Worm (Caenorhabditis elegans) whole organism, midembryonic: ENCODE measurements around the gene panl-3.

Source experiments
- T22C8.4 ChIP-seq: fragments of 200-800 bp; sonication (Bioruptor generic); IDR thresholded peaks from 2 replicates; pipeline ENCODE4 v1.3.6; 2022; ENCODE audit warnings: missing genetic modification characterization, missing compliant biosample characterization
- cog-1 ChIP-seq: sonication (generic microtip); optimal IDR thresholded peaks from 2 replicates; lab custom pipeline; 2016; ENCODE audit warnings: missing genetic modification characterization, missing compliant biosample characterization
- flt-1 ChIP-seq: fragments of 200-800 bp; sonication (Bioruptor generic); IDR thresholded peaks from 2 replicates; pipeline ENCODE4 v1.3.6; 2022; ENCODE audit warnings: missing genetic modification characterization, missing compliant biosample characterization
- klf-2 ChIP-seq: fragments of 200-800 bp; sonication (Bioruptor generic); conservative IDR thresholded peaks from 2 replicates; pipeline ENCODE4 v1.3.6; 2022; ENCODE audit warnings: missing genetic modification reagents, missing genetic modification characterization, missing compliant biosample characterization
- med-1 ChIP-seq: sonication (generic microtip); optimal IDR thresholded peaks from 2 replicates; lab custom pipeline; 2017; ENCODE audit warnings: missing genetic modification characterization, mild to moderate bottlenecking, missing compliant biosample characterization, antibody characterized with exemption, missing genetic modification reagents; ENCODE audit not compliant: insufficient read depth
- ref-1 ChIP-seq: fragments of 200-800 bp; sonication (Bioruptor generic); conservative IDR thresholded peaks from 2 replicates; pipeline ENCODE4 v1.3.6; 2022; ENCODE audit warnings: missing genetic modification reagents, missing genetic modification characterization, missing compliant biosample characterization
- tab-1 ChIP-seq: fragments of 200-800 bp; sonication (Bioruptor generic); IDR thresholded peaks from 2 replicates; pipeline ENCODE4 v1.3.6; 2022; ENCODE audit warnings: missing genetic modification characterization, missing compliant biosample characterization
- ztf-23 ChIP-seq: fragments of 200-800 bp; sonication (Bioruptor generic); IDR thresholded peaks from 2 replicates; pipeline ENCODE4 v1.3.6; 2022; ENCODE audit warnings: missing genetic modification reagents, missing genetic modification characterization, missing compliant biosample characterization
- ztf-29 ChIP-seq: fragments of 200-800 bp; sonication (Bioruptor generic); IDR thresholded peaks from 2 replicates; pipeline ENCODE4 v1.3.6; 2022; ENCODE audit warnings: missing genetic modification reagents, missing genetic modification characterization, missing compliant biosample characterization

The panl-3 gene

ce11 chrIII:9818763-9819162, at the start of gene panl-3:
panl-3 (plus strand) TSS chrIII:9819056.
- no peak for TF ChIP-seq cog-1
- TF ChIP-seq T22C8.4 (GFP tag; lab: Robert Waterston, UW): no peak
- TF ChIP-seq ztf-23 (GFP tag; lab: Robert Waterston, UW): peak; percentile 70; the same call in 1 of the 2 replicates

DNA sequence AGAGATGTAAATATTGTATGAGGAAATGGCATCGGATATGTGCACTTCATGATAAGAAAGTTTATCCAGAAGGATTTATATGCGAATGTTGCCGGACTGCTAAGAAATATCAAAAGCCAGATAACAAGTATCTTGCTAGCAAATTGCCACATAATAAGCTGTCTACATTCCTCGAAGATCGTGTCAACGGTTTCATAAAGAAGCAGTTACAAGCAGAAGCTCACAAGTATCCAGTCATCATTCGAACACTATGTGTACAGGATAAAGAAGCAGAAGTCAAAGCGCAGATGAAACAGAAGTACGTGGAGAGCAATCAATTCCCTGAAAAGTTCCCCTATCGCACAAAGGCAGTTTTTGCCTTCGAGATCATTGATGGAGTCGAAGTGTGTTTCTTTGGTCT, 48.3 kb upstream of the panl-3 start:
- no peak for TF ChIP-seq klf-2 (GFP tag; lab: Robert Waterston, UW)
- TF ChIP-seq cog-1: no peak
- TF ChIP-seq flt-1 (GFP tag; lab: Robert Waterston, UW): no peak
- no peak for TF ChIP-seq ref-1
- no peak for TF ChIP-seq med-1 (GFP tag; lab: Kevin White, UChicago)

ce11 chrIII:9772394-9772793, 46.5 kb upstream of the panl-3 start:
- no peak for TF ChIP-seq tab-1 (GFP tag; lab: Robert Waterston, UW)
- no peak for TF ChIP-seq cog-1
- no peak for TF ChIP-seq ztf-23 (GFP tag; lab: Robert Waterston, UW)
- TF ChIP-seq T22C8.4 (GFP tag; lab: Robert Waterston, UW): no peak
- TF ChIP-seq flt-1 (GFP tag; lab: Robert Waterston, UW): no peak
- TF ChIP-seq ztf-29: no peak
- no peak for TF ChIP-seq med-1 (GFP tag; lab: Kevin White, UChicago)
- TF ChIP-seq ref-1: no peak
- TF ChIP-seq klf-2 (GFP tag; lab: Robert Waterston, UW): no peak

DNA sequence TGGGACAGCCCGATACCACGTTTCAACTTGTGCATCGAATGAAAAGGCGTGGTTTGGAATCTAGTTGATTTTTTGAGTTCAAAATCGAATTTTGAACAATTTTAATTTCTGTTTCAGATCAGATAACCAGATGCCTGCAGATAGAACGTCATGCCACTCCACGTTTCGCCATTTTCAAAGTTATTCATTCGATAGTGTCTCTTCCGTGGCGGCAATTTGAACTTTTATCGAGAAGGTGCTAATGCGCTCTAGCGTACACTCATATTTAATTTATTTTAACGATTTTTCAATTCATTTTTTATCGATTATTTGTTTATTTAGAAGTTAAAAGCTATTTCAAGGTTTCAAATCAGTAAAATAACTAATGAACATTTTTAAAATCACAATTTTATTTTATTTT, 42.9 kb upstream of the panl-3 start:
- TF ChIP-seq med-1 (GFP tag; lab: Kevin White, UChicago) (no peak), tab-1 (GFP tag; lab: Robert Waterston, UW) (no peak), ztf-23 (GFP tag; lab: Robert Waterston, UW) (no peak), ref-1 (no peak), klf-2 (GFP tag; lab: Robert Waterston, UW) (no peak), cog-1 (no peak), T22C8.4 (GFP tag; lab: Robert Waterston, UW) (no peak), ztf-29 (no peak), flt-1 (GFP tag; lab: Robert Waterston, UW) (no peak)

- TF ChIP-seq med-1 (GFP tag; lab: Kevin White, UChicago): no peak
- TF ChIP-seq flt-1 (GFP tag; lab: Robert Waterston, UW): 0 out of 2 replicates have a peak, but pooled peaks have one; percentile 39
Measured at ce11 chrIII:9776323-9776722, 42.5 kb upstream of the panl-3 start, which contains the start of gene usp-46. usp-46 (plus strand) TSS chrIII:9776623.

DNA sequence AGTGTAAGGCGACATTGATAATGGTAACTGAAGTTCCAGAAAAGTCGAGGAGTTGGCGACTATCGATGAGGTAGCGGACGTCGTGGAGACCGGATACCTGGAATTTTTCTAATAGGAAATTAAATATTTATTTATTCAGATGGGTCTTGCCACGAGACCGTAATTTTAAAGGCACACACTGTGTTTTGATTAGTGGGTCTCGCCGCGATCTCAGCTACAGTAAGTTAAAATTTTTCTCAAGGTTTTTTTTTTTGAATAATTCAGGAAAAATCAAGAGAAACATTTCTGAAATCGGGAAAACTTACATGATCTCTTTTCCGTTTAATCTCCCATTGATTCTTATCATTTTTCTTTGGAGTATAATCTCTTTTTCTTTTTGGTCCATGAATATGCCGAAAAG, 39.8 kb upstream of the panl-3 start:
- TF ChIP-seq T22C8.4 (GFP tag; lab: Robert Waterston, UW) (no peak), ztf-23 (GFP tag; lab: Robert Waterston, UW) (no peak), cog-1 (no peak), med-1 (GFP tag; lab: Kevin White, UChicago) (no peak), klf-2 (GFP tag; lab: Robert Waterston, UW) (no peak), ztf-29 (no peak), tab-1 (GFP tag; lab: Robert Waterston, UW) (no peak), ref-1 (no peak), flt-1 (GFP tag; lab: Robert Waterston, UW) (no peak)

ce11 chrIII:9780254-9780653, 38.6 kb upstream of the panl-3 start, which contains the start of gene sqv-3:
sqv-3 (minus strand) TSS chrIII:9780354.
- no peak for TF ChIP-seq klf-2 (GFP tag; lab: Robert Waterston, UW)
- TF ChIP-seq ref-1: no peak
- no peak for TF ChIP-seq tab-1 (GFP tag; lab: Robert Waterston, UW)
- no peak for TF ChIP-seq T22C8.4 (GFP tag; lab: Robert Waterston, UW)
- no peak for TF ChIP-seq ztf-29
- TF ChIP-seq ztf-23 (GFP tag; lab: Robert Waterston, UW): no peak
- TF ChIP-seq cog-1: no peak
- no peak for TF ChIP-seq flt-1 (GFP tag; lab: Robert Waterston, UW)
- no peak for TF ChIP-seq med-1 (GFP tag; lab: Kevin White, UChicago)

ce11 chrIII:9780665-9781304, 38.1 kb upstream of the panl-3 start, which contains the start of gene vha-1:
vha-1 (plus strand) TSS chrIII:9781254.
- TF ChIP-seq ref-1: no peak
- no peak for TF ChIP-seq ztf-29
- no peak for TF ChIP-seq T22C8.4 (GFP tag; lab: Robert Waterston, UW)
- no peak for TF ChIP-seq tab-1 (GFP tag; lab: Robert Waterston, UW)
- no peak for TF ChIP-seq med-1 (GFP tag; lab: Kevin White, UChicago)
- 0 out of 2 replicates have a peak, but pooled peaks have one; percentile 53 for TF ChIP-seq ztf-23 (GFP tag; lab: Robert Waterston, UW)
- no peak; the same call in 1 of the 2 replicates for TF ChIP-seq flt-1 (GFP tag; lab: Robert Waterston, UW)
- TF ChIP-seq klf-2 (GFP tag; lab: Robert Waterston, UW): no peak
- TF ChIP-seq cog-1: peak; percentile 53

ce11 chrIII:9782011-9782436, 36.8 kb upstream of the panl-3 start, which contains the start of gene vha-2:
vha-2 (plus strand) TSS chrIII:9782164.
- no peak for TF ChIP-seq ref-1
- no peak for TF ChIP-seq T22C8.4 (GFP tag; lab: Robert Waterston, UW)
- no peak for TF ChIP-seq med-1 (GFP tag; lab: Kevin White, UChicago)
- no peak for TF ChIP-seq klf-2 (GFP tag; lab: Robert Waterston, UW)
- TF ChIP-seq ztf-23 (GFP tag; lab: Robert Waterston, UW): no peak
- TF ChIP-seq tab-1 (GFP tag; lab: Robert Waterston, UW): no peak
- no peak for TF ChIP-seq cog-1
- no peak for TF ChIP-seq flt-1 (GFP tag; lab: Robert Waterston, UW)
- TF ChIP-seq ztf-29: no peak
